Fruit fly (Drosophila melanogaster) whole organism, embryonic: ENCODE measurements around the gene CG11980.

Experiments used
- Abd-B ChIP-seq: fragments of 200-800 bp; sonication (Bioruptor generic); optimal IDR thresholded peaks from 2 replicates; lab custom pipeline; 2018; ENCODE audit warnings: missing biosample characterization, mild to moderate bottlenecking, missing genetic modification characterization, moderate library complexity
- Atf6 ChIP-seq: fragments of 200-800 bp; sonication (Bioruptor generic); IDR thresholded peaks from 2 replicates; pipeline ENCODE4 v1.3.6; 2022; ENCODE audit warnings: missing biosample characterization, missing genetic modification characterization
- Blimp-1 ChIP-seq: fragments of 200-800 bp; sonication (Bioruptor generic); optimal IDR thresholded peaks from 3 replicates; lab custom pipeline; 2018; ENCODE audit warnings: missing biosample characterization, missing genetic modification characterization, mild to moderate bottlenecking, moderate library complexity, missing genetic modification reagents
- CG10147 ChIP-seq: fragments of 200-800 bp; sonication (Bioruptor generic); optimal IDR thresholded peaks from 2 replicates; lab custom pipeline; 2019; ENCODE audit warnings: missing biosample characterization, mild to moderate bottlenecking, missing genetic modification characterization, moderate library complexity
- CG11695 ChIP-seq: fragments of 200-800 bp; sonication (Bioruptor generic); IDR thresholded peaks from 3 replicates; pipeline ENCODE4 v1.3.6; 2022; ENCODE audit warnings: missing biosample characterization, missing genetic modification characterization
- CG12236 ChIP-seq: fragments of 200-800 bp; sonication (Bioruptor generic); optimal IDR thresholded peaks from 2 replicates; lab custom pipeline; 2016; ENCODE audit warnings: missing biosample characterization, missing genetic modification characterization
- CG12744 ChIP-seq: fragments of 200-800 bp; sonication (Bioruptor generic); optimal IDR thresholded peaks from 2 replicates; lab custom pipeline; 2016; ENCODE audit warnings: missing biosample characterization, missing genetic modification characterization
- CG12769 ChIP-seq: fragments of 200-800 bp; sonication (Bioruptor generic); optimal IDR thresholded peaks from 2 replicates; lab custom pipeline; 2019; ENCODE audit warnings: missing biosample characterization, mild to moderate bottlenecking, missing genetic modification characterization, moderate library complexity
- CG13287 ChIP-seq: fragments of 200-800 bp; sonication (Bioruptor generic); IDR thresholded peaks from 2 replicates; pipeline ENCODE4 v1.3.6; 2022; ENCODE audit warnings: missing biosample characterization, missing genetic modification characterization; ENCODE audit not compliant: partially characterized antibody
- CG13424 ChIP-seq: fragments of 200-800 bp; sonication (Bioruptor generic); optimal IDR thresholded peaks from 2 replicates; lab custom pipeline; 2019; ENCODE audit warnings: missing biosample characterization, mild to moderate bottlenecking, missing genetic modification characterization, moderate library complexity
- CG13894 ChIP-seq: fragments of 200-800 bp; sonication (Bioruptor generic); optimal IDR thresholded peaks from 3 replicates; lab custom pipeline; 2018; ENCODE audit warnings: missing biosample characterization, mild to moderate bottlenecking, missing genetic modification characterization, moderate library complexity
- CG14441 ChIP-seq: fragments of 200-800 bp; sonication (Bioruptor generic); IDR thresholded peaks from 2 replicates; pipeline ENCODE4 v1.3.6; 2022; ENCODE audit warnings: missing biosample characterization, missing genetic modification characterization
- CG14710 ChIP-seq: fragments of 200-800 bp; sonication (Bioruptor generic); optimal IDR thresholded peaks from 3 replicates; lab custom pipeline; 2019; ENCODE audit warnings: missing biosample characterization, mild to moderate bottlenecking, missing genetic modification characterization, moderate library complexity
- CG15073 ChIP-seq: fragments of 200-800 bp; sonication (Bioruptor generic); optimal IDR thresholded peaks from 2 replicates; lab custom pipeline; 2016; ENCODE audit warnings: missing biosample characterization, missing genetic modification characterization
- CG17912 ChIP-seq: fragments of 200-800 bp; sonication (Bioruptor generic); optimal IDR thresholded peaks from 2 replicates; lab custom pipeline; 2018; ENCODE audit warnings: missing biosample characterization, mild to moderate bottlenecking, missing genetic modification characterization
- CG2116 ChIP-seq: fragments of 200-800 bp; sonication (Bioruptor generic); optimal IDR thresholded peaks from 3 replicates; lab custom pipeline; 2018; ENCODE audit warnings: missing biosample characterization, mild to moderate bottlenecking, missing genetic modification characterization
- CG6813 ChIP-seq: fragments of 200-800 bp; sonication (Bioruptor generic); optimal IDR thresholded peaks from 2 replicates; lab custom pipeline; 2017; ENCODE audit warnings: missing biosample characterization, missing genetic modification characterization, mild to moderate bottlenecking, moderate library complexity, missing genetic modification reagents
- CG7928 ChIP-seq: fragments of 200-800 bp; sonication (Bioruptor generic); optimal IDR thresholded peaks from 2 replicates; lab custom pipeline; 2017; ENCODE audit warnings: missing biosample characterization, mild to moderate bottlenecking, missing genetic modification characterization
- CG9437 ChIP-seq: fragments of 200-800 bp; sonication (Bioruptor generic); optimal IDR thresholded peaks from 2 replicates; lab custom pipeline; 2018; ENCODE audit warnings: missing biosample characterization, mild to moderate bottlenecking, missing genetic modification characterization
- Deaf1 ChIP-seq: fragments of 200-800 bp; optimal IDR thresholded peaks from 3 replicates; lab custom pipeline; 2019; ENCODE audit warnings: missing biosample characterization, mild to moderate bottlenecking, missing genetic modification characterization, moderate library complexity
- Dfd ChIP-seq, 2 experiments: fragments of >200 bp; optimal IDR thresholded peaks; 2 replicates each; lab custom pipeline; 2017; ENCODE audit warnings: missing biosample characterization in 2 of 2, missing genetic modification characterization in 2 of 2
- Dp ChIP-seq: fragments of 200-800 bp; sonication (Bioruptor generic); optimal IDR thresholded peaks from 2 replicates; lab custom pipeline; 2018; ENCODE audit warnings: missing biosample characterization, mild to moderate bottlenecking, missing genetic modification characterization, moderate library complexity
- Gsc ChIP-seq: fragments of 200-800 bp; sonication (Bioruptor generic); IDR thresholded peaks from 2 replicates; pipeline ENCODE4 v1.3.6; 2022; ENCODE audit warnings: missing biosample characterization, missing genetic modification characterization
- MBD-R2 ChIP-seq: fragments of 200-800 bp; sonication (Bioruptor generic); IDR thresholded peaks from 2 replicates; pipeline ENCODE4 v1.3.6; 2022; ENCODE audit warnings: missing biosample characterization, missing genetic modification characterization
- Nf-YC ChIP-seq: fragments of 200-800 bp; optimal IDR thresholded peaks from 3 replicates; lab custom pipeline; 2019; ENCODE audit warnings: missing biosample characterization, mild to moderate bottlenecking, missing genetic modification characterization, moderate library complexity
- Optix ChIP-seq: fragments of 200-800 bp; sonication (Bioruptor generic); IDR thresholded peaks from 3 replicates; pipeline ENCODE4 v1.3.6; 2022; ENCODE audit warnings: missing biosample characterization, missing genetic modification characterization
- Pdp1 ChIP-seq, 2 experiments: fragments of 200-800 bp; sonication (Bioruptor generic); optimal IDR thresholded peaks; 3 replicates each; lab custom pipeline; 2016; ENCODE audit warnings: missing biosample characterization in 2 of 2, missing genetic modification characterization in 2 of 2, mild to moderate bottlenecking in 1 of 2, moderate library complexity in 1 of 2
- Ptx1 ChIP-seq: fragments of 200-800 bp; sonication (Bioruptor generic); IDR thresholded peaks from 2 replicates; pipeline ENCODE4 v1.3.6; 2022; ENCODE audit warnings: missing biosample characterization, missing genetic modification characterization
- Sin3A ChIP-seq: fragments of >200 bp; optimal IDR thresholded peaks from 2 replicates; lab custom pipeline; 2018
- Sry-β ChIP-seq: fragments of 200-800 bp; sonication (Bioruptor generic); optimal IDR thresholded peaks from 2 replicates; lab custom pipeline; 2018; ENCODE audit warnings: missing biosample characterization, mild to moderate bottlenecking, missing genetic modification characterization, moderate library complexity
- Vsx1 ChIP-seq: fragments of 200-800 bp; sonication (Bioruptor generic); optimal IDR thresholded peaks from 2 replicates; lab custom pipeline; 2017; ENCODE audit warnings: missing biosample characterization, mild to moderate bottlenecking, missing genetic modification characterization, missing genetic modification reagents
- abd-A ChIP-seq: fragments of 200-800 bp; sonication (Bioruptor generic); optimal IDR thresholded peaks from 3 replicates; lab custom pipeline; 2019; ENCODE audit warnings: missing biosample characterization, mild to moderate bottlenecking, missing genetic modification characterization, moderate library complexity
- bigmax ChIP-seq: fragments of 200-800 bp; sonication (Bioruptor generic); optimal IDR thresholded peaks from 2 replicates; lab custom pipeline; 2018; ENCODE audit warnings: missing biosample characterization, mild to moderate bottlenecking, missing genetic modification characterization
- chinmo ChIP-seq: fragments of 200-800 bp; sonication (Bioruptor generic); IDR thresholded peaks from 4 replicates; pipeline ENCODE4 v1.3.6; 2022; ENCODE audit warnings: missing biosample characterization, missing genetic modification characterization; ENCODE audit not compliant: partially characterized antibody
- crc ChIP-seq: fragments of 200-800 bp; sonication (Bioruptor generic); optimal IDR thresholded peaks from 2 replicates; lab custom pipeline; 2016; ENCODE audit warnings: missing biosample characterization, missing genetic modification characterization
- gcm2 ChIP-seq: fragments of 200-800 bp; sonication (Bioruptor generic); optimal IDR thresholded peaks from 2 replicates; lab custom pipeline; 2016; ENCODE audit warnings: missing biosample characterization, missing genetic modification characterization
- kni ChIP-seq: fragments of 200-800 bp; sonication (Bioruptor generic); optimal IDR thresholded peaks from 3 replicates; lab custom pipeline; 2017; ENCODE audit warnings: mild to moderate bottlenecking, missing biosample characterization, missing genetic modification reagents, missing genetic modification characterization
- lola ChIP-seq, 3 experiments: fragments of >200 bp in 2 of 3; fragments of 200-800 bp in 1 of 3; sonication (Bioruptor generic) in 1 of 3; optimal IDR thresholded peaks; 2 replicates each; lab custom pipeline; 2017 to 2019; ENCODE audit warnings: missing biosample characterization in 3 of 3, missing genetic modification characterization in 3 of 3, mild to moderate bottlenecking in 1 of 3, moderate library complexity in 1 of 3
- pzg ChIP-seq: fragments of 200-800 bp; sonication (Bioruptor generic); optimal IDR thresholded peaks from 3 replicates; lab custom pipeline; 2018; ENCODE audit warnings: missing biosample characterization, mild to moderate bottlenecking, missing genetic modification characterization, moderate library complexity
- sd ChIP-seq: fragments of 200-800 bp; sonication (Bioruptor generic); optimal IDR thresholded peaks from 3 replicates; lab custom pipeline; 2018; ENCODE audit warnings: missing biosample characterization, mild to moderate bottlenecking, missing genetic modification characterization, moderate library complexity
- stc ChIP-seq: fragments of 200-800 bp; sonication (Bioruptor generic); IDR thresholded peaks from 2 replicates; pipeline ENCODE4 v1.3.6; 2022; ENCODE audit warnings: missing biosample characterization, missing genetic modification characterization
- tgo ChIP-seq: fragments of 200-800 bp; sonication (Bioruptor generic); IDR thresholded peaks from 3 replicates; pipeline ENCODE4 v1.3.6; 2022; ENCODE audit warnings: missing biosample characterization, missing genetic modification characterization
- unpg ChIP-seq: fragments of 200-800 bp; sonication (Bioruptor generic); optimal IDR thresholded peaks from 3 replicates; lab custom pipeline; 2018; ENCODE audit warnings: missing biosample characterization, mild to moderate bottlenecking, missing genetic modification characterization, moderate library complexity

CG11980 gene

DNA sequence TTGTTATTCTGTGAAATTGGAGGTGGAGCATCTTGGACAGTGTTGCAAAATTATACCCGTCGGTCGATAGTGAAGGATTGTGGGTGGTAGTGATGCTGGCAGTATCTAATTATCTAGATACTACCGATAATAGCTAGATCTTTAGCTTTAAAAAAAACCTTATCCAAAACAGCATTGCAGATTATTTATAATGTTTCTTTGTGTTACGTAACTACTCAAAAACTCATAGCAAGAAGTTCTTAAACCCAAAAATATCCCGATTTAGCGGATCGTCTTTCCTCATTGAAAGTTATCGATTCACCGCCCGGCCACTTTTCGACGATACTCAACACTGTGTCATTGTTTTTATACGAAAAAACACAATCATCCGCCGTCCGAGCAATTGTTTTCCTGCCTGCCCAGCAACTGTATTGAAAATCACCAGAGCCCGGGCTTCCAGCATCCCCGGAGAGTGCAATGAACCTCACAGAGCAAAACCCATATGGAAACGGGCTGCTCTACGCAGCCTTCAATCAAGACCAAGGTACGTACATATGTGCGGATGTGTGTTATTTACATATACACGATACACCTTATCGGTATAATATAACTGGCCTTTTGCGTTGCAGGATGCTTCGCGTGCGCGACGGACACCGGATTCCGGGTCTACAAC lies 10.8 kb upstream of the CG11980 start, which contains the start of gene CG11975 (continued):
- TF ChIP-seq Gsc (GFP tag; lab: Robert Waterston, UW): no peak
- TF ChIP-seq CG10147 (GFP tag; lab: Kevin White, UChicago): no peak
- no peak for TF ChIP-seq CG17912
- no peak for TF ChIP-seq abd-A (tag; lab: Kevin White, UChicago)
- no peak for TF ChIP-seq CG15073
- TF ChIP-seq Abd-B (GFP tag; lab: Kevin White, UChicago): no peak
- TF ChIP-seq CG14441 (GFP tag; lab: Robert Waterston, UW): no peak
- TF ChIP-seq gcm2 (GFP tag; lab: Kevin White, UChicago): peak; percentile 38
- TF ChIP-seq MBD-R2 (GFP tag; lab: Robert Waterston, UW): peak; percentile 89
- TF ChIP-seq CG2116 (GFP tag; lab: Kevin White, UChicago): peak; percentile 89
- peak; percentile 31 for TF ChIP-seq CG9437
- peak; percentile 40; the same call in 1 of the 3 replicates for TF ChIP-seq Optix (GFP tag; lab: Robert Waterston, UW)
- TF ChIP-seq crc (GFP tag; lab: Kevin White, UChicago): peak; percentile 60
- peak; percentile 81 for TF ChIP-seq CG14710 (tag; lab: Kevin White, UChicago)
- TF ChIP-seq CG7928: no peak
- peak; percentile 36 for TF ChIP-seq CG6813 (GFP tag; lab: Kevin White, UChicago)
- TF ChIP-seq bigmax (GFP tag; lab: Kevin White, UChicago): no peak
- TF ChIP-seq pzg (GFP tag; lab: Kevin White, UChicago): peak; percentile 78
- no peak for TF ChIP-seq unpg (GFP tag; lab: Kevin White, UChicago)
- TF ChIP-seq, all 482 proteins: peak for 307

DNA sequence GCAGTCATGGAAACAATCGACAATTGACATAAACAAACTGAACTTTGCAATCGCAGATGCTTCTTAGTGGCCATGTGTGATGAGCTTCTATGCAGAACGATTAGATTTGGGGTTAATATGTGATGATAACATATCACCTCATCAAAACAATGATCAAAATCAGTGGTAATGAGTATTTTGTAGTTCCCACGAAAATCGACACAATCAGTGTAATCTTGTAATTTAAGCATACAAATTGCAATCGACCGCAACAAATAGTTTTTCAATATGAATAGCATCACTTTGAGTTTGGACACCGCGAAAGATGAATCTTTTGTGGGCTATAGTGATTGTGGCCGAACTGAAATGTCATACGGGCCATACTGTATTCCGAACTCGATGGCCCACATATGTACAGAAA lies 6.4 kb upstream of the CG11980 start, which contains the start of gene CG11977:
Gene CG11977 (plus strand): TSS at position 301 of the 400 bp plus-strand sequence.
- no peak for TF ChIP-seq lola (GFP tag; optimal IDR thresholded peaks at IDR 0.05; lab: Kevin White, UChicago)
- TF ChIP-seq CG13424 (tag; lab: Kevin White, UChicago): no peak

DNA sequence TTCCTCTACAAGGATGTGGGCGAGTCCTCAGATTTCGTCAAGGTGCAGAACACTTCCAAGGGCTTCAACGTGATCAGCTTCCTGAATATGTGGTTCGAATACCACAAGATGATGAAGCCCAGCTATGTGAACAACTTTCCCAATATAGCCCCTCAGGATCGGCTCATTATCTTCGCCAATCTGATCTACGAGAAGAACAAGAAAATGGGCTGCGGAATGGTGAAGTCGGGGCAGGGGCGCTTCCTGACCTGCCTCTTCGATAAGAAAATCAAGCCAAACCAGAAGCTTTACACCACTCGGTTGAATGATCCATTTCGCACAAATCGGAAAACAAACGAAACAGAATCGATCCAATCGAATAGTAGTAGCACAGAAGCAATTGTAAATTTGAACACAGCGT lies 5.6 kb upstream of the CG11980 start:
- TF ChIP-seq tgo (GFP tag; lab: Robert Waterston, UW) (0 out of 3 replicates have a peak, but pooled peaks have one; percentile 17), CG12744 (GFP tag; lab: Kevin White, UChicago) (no peak)

DNA sequence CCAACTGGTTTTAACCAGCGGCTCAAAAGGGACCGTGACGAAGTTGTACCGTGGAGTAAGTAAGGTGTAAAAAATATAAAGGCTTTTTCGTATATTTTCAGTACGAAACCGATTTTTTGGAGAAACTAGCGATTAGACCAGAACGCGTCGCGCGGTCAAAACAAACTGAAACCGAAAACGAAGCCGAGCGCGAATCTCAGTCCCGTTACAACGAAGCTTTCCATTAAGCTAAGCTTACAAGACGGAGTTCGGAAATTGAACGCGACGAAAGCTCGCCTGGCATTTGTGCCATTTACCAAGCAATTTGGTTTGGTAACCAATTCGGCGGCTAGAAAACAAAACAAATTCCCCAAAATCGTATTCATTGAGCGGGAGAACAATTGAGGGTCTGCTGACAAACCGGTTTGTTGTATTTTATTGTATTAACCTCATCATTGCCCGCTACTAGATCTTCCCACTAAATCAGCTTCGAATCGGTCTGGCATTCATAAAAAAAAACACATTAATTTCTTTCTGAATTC lies 2.0 kb upstream of the CG11980 start:
- TF ChIP-seq CG11695 (GFP tag; lab: Robert Waterston, UW) (no peak), CG13287 (GFP tag; lab: Robert Waterston, UW) (peak; percentile 25; the same call in 1 of the 2 replicates), CG12769 (tag; lab: Kevin White, UChicago) (peak; percentile 89), Ptx1 (GFP tag; lab: Robert Waterston, UW) (no peak), Sin3A (no peak), Atf6 (GFP tag; lab: Robert Waterston, UW) (no peak), Deaf1 (tag; lab: Kevin White, UChicago) (peak; percentile 87), Dfd (GFP tag; optimal IDR thresholded peaks at IDR 0.05; lab: Kevin White, UChicago) (no peak), Sry-β (GFP tag; lab: Kevin White, UChicago) (no peak), Nf-YC (tag; lab: Kevin White, UChicago) (no peak), chinmo (0 out of 4 replicates have a peak, but pooled peaks have one; percentile 43), CG12236 (no peak), stc (GFP tag; lab: Robert Waterston, UW) (0 out of 2 replicates have a peak, but pooled peaks have one; percentile 11), Pdp1 (GFP tag; optimal IDR thresholded peaks at IDR 0.05; lab: Kevin White, UChicago) (peak in 1 of 2 experiments; percentile 9), crc (GFP tag; lab: Kevin White, UChicago) (no peak), CG13894 (tag; lab: Kevin White, UChicago) (peak; percentile 40), Blimp-1 (GFP tag; lab: Kevin White, UChicago) (peak; percentile 72), kni (GFP tag; lab: Kevin White, UChicago) (peak; percentile 72), Vsx1 (no peak), Dp (GFP tag; lab: Kevin White, UChicago) (no peak), sd (tag; lab: Kevin White, UChicago) (peak; percentile 89)
